Worm (Caenorhabditis elegans): Measurements from ENCODE around the gene gcc-2.

- no peak for TF ChIP-seq ama-1 (optimal IDR thresholded peaks at IDR 0.05)
- no peak for TF ChIP-seq nhr-28 (tag; optimal IDR thresholded peaks at IDR 0.05)
- TF ChIP-seq mdl-1 (tag; optimal IDR thresholded peaks at IDR 0.05) = no peak
- TF ChIP-seq zag-1 (tag; optimal IDR thresholded peaks at IDR 0.05) = no peak
- TF ChIP-seq R02D3.7 (tag; optimal IDR thresholded peaks at IDR 0.05) = no peak
- TF ChIP-seq lin-39 (tag; optimal IDR thresholded peaks at IDR 0.05) = no peak
- no peak for TF ChIP-seq lsy-12 (tag; optimal IDR thresholded peaks at IDR 0.05)
Observed at ce11 chrIII:9720191-9720590, 41.8 kb downstream of the gcc-2 start, which contains the start of gene ncx-7.
